Worm (Caenorhabditis elegans) whole organism, early embryonic: Measurements from ENCODE around the gene ipla-7.

Source experiments
- B0310.2 ChIP-seq: sonication (generic microtip); optimal IDR thresholded peaks from 2 replicates; lab custom pipeline; 2016; ENCODE audit warnings: mild to moderate bottlenecking, missing genetic modification characterization, missing compliant biosample characterization
- F13C5.2 ChIP-seq: sonication (generic microtip); optimal IDR thresholded peaks from 2 replicates; lab custom pipeline; 2017; ENCODE audit warnings: mild to moderate bottlenecking, missing genetic modification characterization, inconsistent platforms, missing compliant biosample characterization
- aly-1 ChIP-seq: sonication (generic microtip); optimal IDR thresholded peaks from 2 replicates; lab custom pipeline; 2016; ENCODE audit warnings: missing genetic modification characterization, missing compliant biosample characterization
- ama-1 ChIP-seq: fragments of 150-350 bp; optimal IDR thresholded peaks from 2 replicates; lab custom pipeline; 2014
- ceh-13 ChIP-seq: fragments of 200-800 bp; sonication (Bioruptor generic); optimal IDR thresholded peaks from 2 replicates; lab custom pipeline; 2018; ENCODE audit warnings: mild to moderate bottlenecking, missing genetic modification characterization, missing compliant biosample characterization
- ceh-36 ChIP-seq: sonication (generic microtip); optimal IDR thresholded peaks from 2 replicates; lab custom pipeline; 2016; ENCODE audit warnings: missing genetic modification characterization, inconsistent platforms, missing compliant biosample characterization
- ets-7 ChIP-seq: sonication (generic microtip); optimal IDR thresholded peaks from 2 replicates; lab custom pipeline; 2016; ENCODE audit warnings: missing genotype, missing genetic modification characterization, missing compliant biosample characterization
- flt-1 ChIP-seq: fragments of 200-800 bp; sonication (Bioruptor generic); IDR thresholded peaks from 2 replicates; pipeline ENCODE4 v1.3.6; 2022; ENCODE audit warnings: missing genetic modification characterization, missing compliant biosample characterization
- hmbx-1 ChIP-seq: sonication (generic microtip); optimal IDR thresholded peaks from 2 replicates; lab custom pipeline; 2016; ENCODE audit warnings: mild to moderate bottlenecking, missing genetic modification characterization, missing compliant biosample characterization
- hmg-4 ChIP-seq: fragments of 200-800 bp; sonication (Bioruptor generic); optimal IDR thresholded peaks from 2 replicates; lab custom pipeline; 2018; ENCODE audit warnings: mild to moderate bottlenecking, missing genetic modification characterization, missing compliant biosample characterization
- hnd-1 ChIP-seq: sonication (generic microtip); optimal IDR thresholded peaks from 2 replicates; lab custom pipeline; 2016; ENCODE audit warnings: missing genetic modification characterization, missing compliant biosample characterization
- pes-1 ChIP-seq: fragments of 200-800 bp; sonication (Bioruptor generic); IDR thresholded peaks from 2 replicates; pipeline ENCODE4 v1.3.6; 2022; ENCODE audit warnings: missing genetic modification reagents, missing genetic modification characterization, missing compliant biosample characterization
- scrt-1 ChIP-seq: fragments of 200-800 bp; sonication (Bioruptor generic); IDR thresholded peaks from 2 replicates; pipeline ENCODE4 v1.3.6; 2022; ENCODE audit warnings: missing genetic modification characterization, missing compliant biosample characterization
- sea-1 ChIP-seq: fragments of 200-800 bp; sonication (Bioruptor generic); conservative IDR thresholded peaks from 2 replicates; pipeline ENCODE4 v1.3.6; 2022; ENCODE audit warnings: missing genetic modification characterization, missing compliant biosample characterization
- tbx-11 ChIP-seq: fragments of 200-800 bp; sonication (Bioruptor generic); IDR thresholded peaks from 2 replicates; pipeline ENCODE4 v1.3.6; 2022; ENCODE audit warnings: missing genetic modification characterization, missing compliant biosample characterization
- tbx-37 ChIP-seq: fragments of 200-800 bp; sonication (Bioruptor generic); conservative IDR thresholded peaks from 2 replicates; pipeline ENCODE4 v1.3.6; 2022; ENCODE audit warnings: missing genetic modification reagents, missing genetic modification characterization, missing compliant biosample characterization
- tra-4 ChIP-seq: sonication (generic microtip); optimal IDR thresholded peaks from 2 replicates; lab custom pipeline; 2017; ENCODE audit warnings: missing genetic modification characterization, missing compliant biosample characterization

ipla-7 gene

DNA sequence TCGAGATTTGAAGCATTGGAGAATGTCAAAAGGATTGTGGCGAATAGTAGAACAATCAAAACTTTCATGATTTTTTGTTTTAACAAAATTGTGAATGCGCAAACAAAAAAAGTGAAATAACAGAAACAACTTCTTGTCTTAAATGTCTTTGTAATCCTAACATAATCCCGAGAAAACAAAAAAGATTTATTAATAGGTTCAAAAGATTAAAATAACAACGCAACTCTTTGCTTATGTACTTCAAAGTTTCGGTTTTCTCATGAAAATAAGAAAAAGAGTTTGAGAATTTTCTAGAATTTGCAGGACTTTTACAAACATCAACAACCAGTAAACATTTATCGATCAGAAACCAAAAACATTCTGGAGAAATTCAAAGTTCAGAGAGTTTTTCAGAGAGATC, 27.1 kb upstream of the ipla-7 start, which contains the start of gene ttr-39:
ttr-39 (minus strand) TSS at position 101 of the 400 bp plus-strand sequence.
- TF ChIP-seq hmbx-1 (tag; lab: Kevin White, UChicago) (no peak), tbx-11 (no peak), hnd-1 (tag; lab: Kevin White, UChicago) (no peak), B0310.2 (tag; lab: Kevin White, UChicago) (no peak), ama-1 (lab: Kevin White, UChicago) (no peak), ets-7 (tag; lab: Kevin White, UChicago) (no peak), aly-1 (tag; lab: Kevin White, UChicago) (no peak), scrt-1 (GFP tag; lab: Robert Waterston, UW) (no peak), tbx-37 (GFP tag; lab: Robert Waterston, UW) (no peak)

DNA sequence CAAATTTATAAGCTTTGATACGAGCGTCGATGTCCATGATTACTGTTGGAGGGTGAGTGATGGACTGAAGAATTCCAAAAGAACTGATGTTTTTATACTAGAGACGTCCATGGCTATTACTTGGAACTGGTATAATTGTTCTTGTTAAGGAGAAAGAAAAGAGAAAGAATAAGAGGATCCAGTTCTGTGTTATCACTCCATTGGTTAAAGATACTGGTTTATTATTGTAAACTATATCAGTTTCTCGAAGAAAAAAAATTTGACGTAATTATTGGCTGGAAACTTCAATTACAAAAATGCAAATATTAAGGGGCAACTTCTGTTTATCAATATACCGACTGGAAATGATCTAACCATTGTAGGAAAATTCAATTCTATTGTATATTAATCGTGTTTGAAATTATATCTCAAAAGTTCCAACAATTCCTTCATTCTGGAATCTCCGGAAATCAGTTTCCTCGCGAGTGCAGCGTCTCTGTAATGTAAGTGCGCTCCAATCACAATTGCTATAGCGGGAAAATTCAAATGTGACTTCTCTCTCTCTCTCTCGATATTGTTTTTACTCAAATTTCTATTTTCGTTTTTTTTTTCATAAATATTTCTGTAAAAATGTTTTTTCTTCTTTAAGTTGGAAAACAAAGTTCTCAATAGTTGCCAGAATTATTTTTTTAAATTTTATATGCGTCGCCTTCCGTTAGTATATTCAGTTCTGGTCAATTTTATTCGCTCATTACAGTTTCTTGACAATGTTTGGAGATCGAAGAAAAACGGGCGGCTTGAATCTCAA, 22.9 kb upstream of the ipla-7 start, which contains the start of the genes col-2 and ndc-80:
col-2 (minus strand) TSS at position 51 of the 787 bp plus-strand sequence.
ndc-80 (plus strand) TSS at position 737 of the 787 bp plus-strand sequence.
- TF ChIP-seq F13C5.2 (tag; lab: Kevin White, UChicago), result peak; percentile 48
- TF ChIP-seq scrt-1 (GFP tag; lab: Robert Waterston, UW), result no peak
- no peak for TF ChIP-seq tbx-37 (GFP tag; lab: Robert Waterston, UW)
- no peak for TF ChIP-seq sea-1 (GFP tag; lab: Robert Waterston, UW)

DNA sequence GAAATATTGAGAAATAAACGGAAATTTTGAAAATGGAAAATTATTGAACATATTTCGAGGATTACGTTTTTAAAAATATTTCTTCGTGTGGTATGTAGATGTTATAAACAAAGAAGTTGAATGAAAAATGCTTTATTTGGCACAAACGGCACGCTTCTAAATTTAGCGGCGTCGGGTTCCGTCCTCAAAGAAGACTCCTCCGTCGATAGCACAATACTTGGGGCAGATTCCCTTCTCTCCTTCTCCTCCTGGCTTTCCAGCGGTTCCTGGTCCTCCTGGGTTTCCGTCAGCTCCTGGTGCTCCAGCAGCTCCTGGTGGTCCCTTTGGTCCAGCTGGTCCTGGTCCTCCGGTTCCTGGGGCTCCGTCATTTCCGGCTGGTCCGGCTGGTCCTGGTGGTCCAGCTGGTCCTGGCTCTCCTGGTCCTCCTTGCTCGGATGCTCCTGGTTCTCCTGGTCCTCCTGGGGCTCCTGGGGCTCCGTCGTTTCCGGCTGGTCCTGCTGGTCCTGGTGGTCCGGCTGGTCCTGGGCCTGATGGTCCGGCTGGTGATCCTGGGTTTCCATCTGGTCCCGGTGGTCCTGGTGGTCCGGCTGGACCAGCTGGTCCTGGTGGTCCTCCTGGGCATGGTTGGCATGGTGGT, 21.8 kb upstream of the ipla-7 start, which contains the start of gene W01B6.8:
W01B6.8 (minus strand) TSS at position 51 of the 637 bp plus-strand sequence.
- TF ChIP-seq sea-1 (GFP tag; lab: Robert Waterston, UW) (0 out of 2 replicates have a peak, but pooled peaks have one; percentile 56), B0310.2 (tag; lab: Kevin White, UChicago) (no peak)

DNA sequence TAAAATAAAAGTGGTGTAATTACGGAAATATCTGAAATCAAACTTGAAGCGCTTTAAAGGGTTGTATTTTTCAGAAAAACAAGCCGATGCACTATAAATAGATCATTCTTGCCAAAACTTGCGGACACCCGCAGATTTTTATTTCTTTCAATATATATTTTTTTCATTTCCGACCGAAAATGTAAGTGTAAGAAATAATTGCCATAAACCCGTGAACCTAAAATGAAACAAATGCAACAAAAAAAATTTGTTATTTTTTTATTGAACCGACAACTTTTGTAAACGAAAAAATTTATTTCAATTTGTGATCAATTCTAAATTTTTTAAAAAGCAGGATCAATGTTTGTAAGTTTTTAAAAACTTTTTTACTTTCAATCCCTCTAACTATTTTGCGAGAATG, 18.2 kb upstream of the ipla-7 start, which contains the start of gene W01B6.6:
W01B6.6 (plus strand) TSS at position 301 of the 400 bp plus-strand sequence.
- TF ChIP-seq F13C5.2 (tag; lab: Kevin White, UChicago) (no peak), hmbx-1 (tag; lab: Kevin White, UChicago) (no peak), aly-1 (tag; lab: Kevin White, UChicago) (no peak), tbx-11 (no peak), B0310.2 (tag; lab: Kevin White, UChicago) (no peak), ama-1 (lab: Kevin White, UChicago) (no peak), sea-1 (GFP tag; lab: Robert Waterston, UW) (no peak), tra-4 (tag; lab: Kevin White, UChicago) (no peak), pes-1 (no peak), hmg-4 (GFP tag; lab: Kevin White, UChicago) (no peak), ceh-36 (tag; lab: Kevin White, UChicago) (no peak), hnd-1 (tag; lab: Kevin White, UChicago) (no peak), flt-1 (no peak), tbx-37 (GFP tag; lab: Robert Waterston, UW) (no peak), ceh-13 (no peak)

DNA sequence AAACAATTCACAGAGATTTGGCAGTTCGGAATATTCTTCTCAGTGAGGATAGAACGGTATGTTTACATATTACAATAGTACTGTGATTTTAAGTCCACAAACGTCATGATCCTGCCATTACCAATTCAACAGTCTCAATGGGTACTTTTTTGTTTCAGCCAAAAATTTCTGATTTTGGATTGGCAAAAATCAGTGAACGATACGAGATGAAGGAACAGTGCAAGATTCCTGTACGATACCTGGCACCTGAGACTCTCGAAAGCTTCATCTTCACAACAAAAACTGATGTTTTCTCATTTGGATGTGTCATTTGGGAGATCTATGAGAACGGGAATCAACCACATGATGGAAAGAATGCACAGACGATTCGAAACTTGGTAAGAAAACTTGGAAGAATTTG, 15.4 kb upstream of the ipla-7 start:
- no peak for TF ChIP-seq aly-1 (tag; lab: Kevin White, UChicago)
- no peak for TF ChIP-seq ceh-36 (tag; lab: Kevin White, UChicago)
- no peak for TF ChIP-seq ceh-13
- no peak for TF ChIP-seq hmg-4 (GFP tag; lab: Kevin White, UChicago)

DNA sequence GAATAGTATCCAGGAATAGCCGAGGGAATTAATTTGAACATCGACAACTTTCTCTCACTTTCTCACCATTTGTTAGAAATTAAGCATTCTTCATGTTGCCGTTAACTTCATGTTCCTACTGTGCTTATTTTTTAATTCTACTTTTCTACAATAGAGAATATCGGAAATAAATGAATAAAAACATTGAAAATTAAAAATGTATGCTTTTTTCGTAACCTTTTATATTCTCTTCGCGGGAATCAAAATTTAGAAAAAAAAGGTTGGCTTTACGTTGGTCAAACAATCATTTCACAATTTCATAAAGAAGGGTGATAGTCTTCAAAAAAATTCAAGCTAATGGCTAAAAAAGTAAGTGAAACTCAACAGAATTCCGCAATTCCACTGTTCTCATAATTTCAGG, 13.2 kb upstream of the ipla-7 start, which contains the start of gene W01B6.5:
W01B6.5 (plus strand) TSS at position 301 of the 400 bp plus-strand sequence.
- no peak for TF ChIP-seq hmg-4 (GFP tag; lab: Kevin White, UChicago)
- no peak for TF ChIP-seq B0310.2 (tag; lab: Kevin White, UChicago)
- no peak for TF ChIP-seq tbx-37 (GFP tag; lab: Robert Waterston, UW)

DNA sequence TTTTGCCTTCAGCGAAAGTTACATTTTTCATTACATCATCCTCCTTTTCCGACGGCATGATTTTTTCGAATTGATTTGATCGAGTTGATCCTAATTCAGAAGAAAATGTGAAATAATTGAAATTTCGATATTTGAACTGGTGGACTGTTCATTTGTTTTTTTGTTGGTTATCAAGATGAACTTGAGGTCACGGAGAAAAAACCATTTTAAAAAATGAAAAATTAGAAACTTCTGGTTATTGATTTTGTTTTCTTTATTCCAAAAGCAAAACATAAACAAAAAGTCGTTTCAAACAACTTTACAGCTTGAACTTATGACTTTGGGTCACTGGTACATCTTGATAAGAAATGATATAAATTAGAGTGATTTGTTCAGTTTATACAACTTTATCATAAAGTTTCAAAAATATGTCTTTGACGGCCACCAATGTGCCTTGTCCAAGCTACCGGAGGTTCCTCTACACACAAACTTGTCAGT, 12.4 kb upstream of the ipla-7 start, which contains the start of the genes ttbk-4 and W01B6.4:
ttbk-4 (minus strand) TSS at position 101 of the 477 bp plus-strand sequence.
W01B6.4 (plus strand) TSS at position 427 of the 477 bp plus-strand sequence.
- no peak for TF ChIP-seq scrt-1 (GFP tag; lab: Robert Waterston, UW)
- TF ChIP-seq tbx-37 (GFP tag; lab: Robert Waterston, UW), result no peak
- TF ChIP-seq B0310.2 (tag; lab: Kevin White, UChicago), result no peak
- no peak for TF ChIP-seq F13C5.2 (tag; lab: Kevin White, UChicago)
- no peak for TF ChIP-seq tbx-11
- TF ChIP-seq ets-7 (tag; lab: Kevin White, UChicago), result no peak
- no peak for TF ChIP-seq hmg-4 (GFP tag; lab: Kevin White, UChicago)
- TF ChIP-seq flt-1, result no peak
- no peak for TF ChIP-seq ama-1 (lab: Kevin White, UChicago)
- no peak for TF ChIP-seq pes-1
- no peak for TF ChIP-seq tra-4 (tag; lab: Kevin White, UChicago)
- no peak for TF ChIP-seq hnd-1 (tag; lab: Kevin White, UChicago)
- no peak for TF ChIP-seq ceh-13
- TF ChIP-seq ceh-36 (tag; lab: Kevin White, UChicago), result no peak
- TF ChIP-seq hmbx-1 (tag; lab: Kevin White, UChicago), result no peak
- TF ChIP-seq sea-1 (GFP tag; lab: Robert Waterston, UW), result no peak
- no peak for TF ChIP-seq aly-1 (tag; lab: Kevin White, UChicago)
